Worm (Caenorhabditis elegans) whole organism, midembryonic: Measurements from ENCODE around the gene K11D12.13.
A peak's percentile ranks its signal among the peaks of the same experiment; 100 is the strongest.

Experiments
- T22C8.4 ChIP-seq: fragments of 200-800 bp; sonication (Bioruptor generic); IDR thresholded peaks from 2 replicates; pipeline ENCODE4 v1.3.6; 2022; ENCODE audit warnings: missing genetic modification characterization, missing compliant biosample characterization
- cog-1 ChIP-seq: sonication (generic microtip); optimal IDR thresholded peaks from 2 replicates; lab custom pipeline; 2016; ENCODE audit warnings: missing genetic modification characterization, missing compliant biosample characterization
- flt-1 ChIP-seq: fragments of 200-800 bp; sonication (Bioruptor generic); IDR thresholded peaks from 2 replicates; pipeline ENCODE4 v1.3.6; 2022; ENCODE audit warnings: missing genetic modification characterization, missing compliant biosample characterization
- klf-2 ChIP-seq: fragments of 200-800 bp; sonication (Bioruptor generic); conservative IDR thresholded peaks from 2 replicates; pipeline ENCODE4 v1.3.6; 2022; ENCODE audit warnings: missing genetic modification reagents, missing genetic modification characterization, missing compliant biosample characterization
- med-1 ChIP-seq: sonication (generic microtip); optimal IDR thresholded peaks from 2 replicates; lab custom pipeline; 2017; ENCODE audit warnings: missing genetic modification characterization, mild to moderate bottlenecking, missing compliant biosample characterization, antibody characterized with exemption, missing genetic modification reagents; ENCODE audit not compliant: insufficient read depth
- ref-1 ChIP-seq: fragments of 200-800 bp; sonication (Bioruptor generic); conservative IDR thresholded peaks from 2 replicates; pipeline ENCODE4 v1.3.6; 2022; ENCODE audit warnings: missing genetic modification reagents, missing genetic modification characterization, missing compliant biosample characterization
- tab-1 ChIP-seq: fragments of 200-800 bp; sonication (Bioruptor generic); IDR thresholded peaks from 2 replicates; pipeline ENCODE4 v1.3.6; 2022; ENCODE audit warnings: missing genetic modification characterization, missing compliant biosample characterization
- ztf-23 ChIP-seq: fragments of 200-800 bp; sonication (Bioruptor generic); IDR thresholded peaks from 2 replicates; pipeline ENCODE4 v1.3.6; 2022; ENCODE audit warnings: missing genetic modification reagents, missing genetic modification characterization, missing compliant biosample characterization
- ztf-29 ChIP-seq: fragments of 200-800 bp; sonication (Bioruptor generic); IDR thresholded peaks from 2 replicates; pipeline ENCODE4 v1.3.6; 2022; ENCODE audit warnings: missing genetic modification reagents, missing genetic modification characterization, missing compliant biosample characterization

The K11D12.13 gene

ce11 chrV:5033099-5033498 is at the start of gene K11D12.13:
K11D12.13 (plus strand) TSS chrV:5033399.
- TF ChIP-seq T22C8.4 (no peak), tab-1 (GFP tag; lab: Robert Waterston, UW) (no peak), klf-2 (GFP tag; lab: Robert Waterston, UW) (no peak), ref-1 (GFP tag; lab: Robert Waterston, UW) (no peak), med-1 (no peak), cog-1 (tag; lab: Kevin White, UChicago) (no peak), ztf-23 (no peak), ztf-29 (no peak), flt-1 (GFP tag; lab: Robert Waterston, UW) (no peak)

- TF ChIP-seq ztf-29 (no peak), ref-1 (GFP tag; lab: Robert Waterston, UW) (no peak)
These were observed 46.1 kb upstream of the K11D12.13 start, which contains the start of gene ncx-8 for ce11 chrV:4987097-4987496. ncx-8 (minus strand) TSS chrV:4987197.

- no peak for TF ChIP-seq ref-1 (GFP tag; lab: Robert Waterston, UW)
- TF ChIP-seq tab-1 (GFP tag; lab: Robert Waterston, UW): no peak
- TF ChIP-seq ztf-23: no peak
- no peak for TF ChIP-seq T22C8.4
- TF ChIP-seq klf-2 (GFP tag; lab: Robert Waterston, UW): no peak
- no peak for TF ChIP-seq flt-1 (GFP tag; lab: Robert Waterston, UW)
- no peak for TF ChIP-seq cog-1 (tag; lab: Kevin White, UChicago)
These were observed 38.0 kb upstream of the K11D12.13 start, which contains the start of gene ncx-9 for ce11 chrV:4995155-4995554. ncx-9 (minus strand) TSS chrV:4995255.

ce11 chrV:5000406-5000805 is 32.8 kb upstream of the K11D12.13 start, which contains the start of gene ugt-7:
ugt-7 (minus strand) TSS chrV:5000566.
- no peak for TF ChIP-seq T22C8.4
- TF ChIP-seq flt-1 (GFP tag; lab: Robert Waterston, UW): no peak
- no peak for TF ChIP-seq ztf-29
- TF ChIP-seq ztf-23: no peak
- no peak for TF ChIP-seq ref-1 (GFP tag; lab: Robert Waterston, UW)
- TF ChIP-seq med-1: no peak
- TF ChIP-seq cog-1 (tag; lab: Kevin White, UChicago): no peak
- TF ChIP-seq klf-2 (GFP tag; lab: Robert Waterston, UW): no peak
- TF ChIP-seq tab-1 (GFP tag; lab: Robert Waterston, UW): no peak

- TF ChIP-seq ref-1 (GFP tag; lab: Robert Waterston, UW): no peak
- TF ChIP-seq cog-1 (tag; lab: Kevin White, UChicago): no peak
- TF ChIP-seq ztf-23: no peak
- TF ChIP-seq T22C8.4: no peak
- TF ChIP-seq ztf-29: no peak
- no peak for TF ChIP-seq med-1
- TF ChIP-seq tab-1 (GFP tag; lab: Robert Waterston, UW): no peak
- TF ChIP-seq klf-2 (GFP tag; lab: Robert Waterston, UW): no peak
These were observed 31.8 kb upstream of the K11D12.13 start, which contains the start of gene srr-8 for ce11 chrV:5001386-5001785. srr-8 (plus strand) TSS chrV:5001686.

- TF ChIP-seq tab-1 (GFP tag; lab: Robert Waterston, UW): no peak
- TF ChIP-seq ztf-23: no peak
- no peak for TF ChIP-seq med-1
- TF ChIP-seq klf-2 (GFP tag; lab: Robert Waterston, UW): no peak
- no peak for TF ChIP-seq ztf-29
- TF ChIP-seq ref-1 (GFP tag; lab: Robert Waterston, UW): no peak
- TF ChIP-seq cog-1 (tag; lab: Kevin White, UChicago): no peak
- TF ChIP-seq T22C8.4: no peak
- TF ChIP-seq flt-1 (GFP tag; lab: Robert Waterston, UW): no peak
These were observed 20.9 kb upstream of the K11D12.13 start, which contains the start of gene srr-6 for ce11 chrV:5012193-5012853. srr-6 (plus strand) TSS chrV:5012803.

ce11 chrV:5016728-5017127 is 16.5 kb upstream of the K11D12.13 start:
- TF ChIP-seq ztf-29: 0 out of 2 replicates have a peak, but pooled peaks have one; percentile 10
- TF ChIP-seq tab-1 (GFP tag; lab: Robert Waterston, UW): no peak

ce11 chrV:5018067-5018466 is 15.1 kb upstream of the K11D12.13 start:
- no peak for TF ChIP-seq tab-1 (GFP tag; lab: Robert Waterston, UW)
- no peak for TF ChIP-seq T22C8.4
- no peak for TF ChIP-seq klf-2 (GFP tag; lab: Robert Waterston, UW)
- no peak for TF ChIP-seq ref-1 (GFP tag; lab: Robert Waterston, UW)
- TF ChIP-seq med-1: no peak
- no peak for TF ChIP-seq flt-1 (GFP tag; lab: Robert Waterston, UW)
- TF ChIP-seq ztf-29: no peak
- no peak for TF ChIP-seq cog-1 (tag; lab: Kevin White, UChicago)

ce11 chrV:5018810-5019274 is 14.4 kb upstream of the K11D12.13 start, which contains the start of gene srr-4:
srr-4 (plus strand) TSS chrV:5019224.
- no peak for TF ChIP-seq ztf-29
- no peak for TF ChIP-seq ref-1 (GFP tag; lab: Robert Waterston, UW)
- TF ChIP-seq cog-1 (tag; lab: Kevin White, UChicago): no peak
- no peak for TF ChIP-seq med-1
- no peak for TF ChIP-seq ztf-23
- TF ChIP-seq T22C8.4: no peak
- no peak for TF ChIP-seq tab-1 (GFP tag; lab: Robert Waterston, UW)
- TF ChIP-seq flt-1 (GFP tag; lab: Robert Waterston, UW): no peak
- no peak for TF ChIP-seq klf-2 (GFP tag; lab: Robert Waterston, UW)

ce11 chrV:5023355-5023754 is 9.8 kb upstream of the K11D12.13 start:
- no peak for TF ChIP-seq klf-2 (GFP tag; lab: Robert Waterston, UW)
- no peak for TF ChIP-seq flt-1 (GFP tag; lab: Robert Waterston, UW)
- TF ChIP-seq med-1: no peak
- no peak for TF ChIP-seq ztf-29
- no peak for TF ChIP-seq cog-1 (tag; lab: Kevin White, UChicago)
- TF ChIP-seq ztf-23: no peak
- no peak for TF ChIP-seq tab-1 (GFP tag; lab: Robert Waterston, UW)
- TF ChIP-seq T22C8.4: no peak
- no peak for TF ChIP-seq ref-1 (GFP tag; lab: Robert Waterston, UW)
